Worm (Caenorhabditis elegans): ENCODE measurements around the gene srw-63.
A peak's percentile ranks its signal among the peaks of the same experiment; 100 is the strongest.

The srw-63 gene

ce11 chrIV:14019883-14020282 is 4.1 kb upstream of the srw-63 start, which contains the start of the genes irld-56 and irld-55:
irld-56 (minus strand) TSS chrIV:14019983.
irld-55 (plus strand) TSS chrIV:14020198.
- TF ChIP-seq mab-5 (tag; optimal IDR thresholded peaks at IDR 0.05) (no peak), mep-1 (tag; optimal IDR thresholded peaks at IDR 0.05) (no peak), unc-62 (GFP tag; optimal IDR thresholded peaks at IDR 0.05) (no peak), nhr-12 (tag; optimal IDR thresholded peaks at IDR 0.05) (no peak), snpc-4 (tag; optimal IDR thresholded peaks at IDR 0.05) (no peak), unc-39 (tag; optimal IDR thresholded peaks at IDR 0.05) (no peak)

- TF ChIP-seq lsy-2 (tag; optimal IDR thresholded peaks at IDR 0.05), result no peak
- peak; percentile 87 for TF ChIP-seq ceh-83 (GFP tag; optimal IDR thresholded peaks at IDR 0.05)
- no peak for TF ChIP-seq unc-39 (tag; optimal IDR thresholded peaks at IDR 0.05)
- TF ChIP-seq blmp-1 (tag; optimal IDR thresholded peaks at IDR 0.05), result no peak
- no peak for TF ChIP-seq nhr-2 (tag; optimal IDR thresholded peaks at IDR 0.05)
- no peak for TF ChIP-seq M03D4.4 (tag; optimal IDR thresholded peaks at IDR 0.05)
- TF ChIP-seq elt-1 (tag; optimal IDR thresholded peaks at IDR 0.05; ENCODE audit: borderline replicate concordance, insufficient read depth), result no peak
- TF ChIP-seq snpc-4 (tag; optimal IDR thresholded peaks at IDR 0.05), result no peak
- no peak for TF ChIP-seq nhr-28 (tag; optimal IDR thresholded peaks at IDR 0.05)
- TF ChIP-seq nhr-12 (tag; optimal IDR thresholded peaks at IDR 0.05), result no peak
- TF ChIP-seq sptf-1 (tag; optimal IDR thresholded peaks at IDR 0.05), result no peak
- no peak for TF ChIP-seq mls-2 (tag; optimal IDR thresholded peaks at IDR 0.05)
- no peak for TF ChIP-seq hlh-1 (tag; optimal IDR thresholded peaks at IDR 0.05)
- no peak for TF ChIP-seq drap-1 (GFP tag; optimal IDR thresholded peaks at IDR 0.05)
- TF ChIP-seq ceh-39 (tag; optimal IDR thresholded peaks at IDR 0.05), result no peak
- no peak for TF ChIP-seq zip-8 (tag; optimal IDR thresholded peaks at IDR 0.05)
- no peak for TF ChIP-seq nhr-76 (tag; optimal IDR thresholded peaks at IDR 0.05)
- TF ChIP-seq tbx-8 (GFP tag; optimal IDR thresholded peaks at IDR 0.05), result no peak
- TF ChIP-seq nhr-237 (tag; optimal IDR thresholded peaks at IDR 0.05), result no peak
- TF ChIP-seq lin-32 (GFP tag; optimal IDR thresholded peaks at IDR 0.05), result peak; percentile 38
- TF ChIP-seq sem-2 (GFP tag; optimal IDR thresholded peaks at IDR 0.05), result no peak
- no peak for TF ChIP-seq ztf-11 (tag; optimal IDR thresholded peaks at IDR 0.05)
- no peak for TF ChIP-seq elt-3 (tag; optimal IDR thresholded peaks at IDR 0.05)
- TF ChIP-seq flh-1 (GFP tag; optimal IDR thresholded peaks at IDR 0.05), result peak; percentile 26
- TF ChIP-seq bed-3 (GFP tag; optimal IDR thresholded peaks at IDR 0.05), result peak; percentile 14
- TF ChIP-seq ces-1 (GFP tag; optimal IDR thresholded peaks at IDR 0.05), result no peak
- no peak for TF ChIP-seq mab-5 (tag; optimal IDR thresholded peaks at IDR 0.05)
- TF ChIP-seq mep-1 (tag; optimal IDR thresholded peaks at IDR 0.05), result no peak
- no peak for TF ChIP-seq cnd-1 (tag; optimal IDR thresholded peaks at IDR 0.05)
- TF ChIP-seq lin-13 (tag; optimal IDR thresholded peaks at IDR 0.05), result no peak
- no peak for TF ChIP-seq unc-120 (tag; optimal IDR thresholded peaks at IDR 0.05; ENCODE audit: poor library complexity, severe bottlenecking)
- no peak for TF ChIP-seq unc-62 (GFP tag; optimal IDR thresholded peaks at IDR 0.05)
- peak; percentile 71 for TF ChIP-seq ceh-43 (GFP tag; optimal IDR thresholded peaks at IDR 0.05)
- no peak for TF ChIP-seq ham-2 (GFP tag; optimal IDR thresholded peaks at IDR 0.05)
These were observed 2.1 kb downstream of the srw-63 start for ce11 chrIV:14013692-14014091.

- TF ChIP-seq nhr-2 (tag; optimal IDR thresholded peaks at IDR 0.05), result no peak
- TF ChIP-seq tbx-8 (GFP tag; optimal IDR thresholded peaks at IDR 0.05), result no peak
- no peak for TF ChIP-seq unc-120 (tag; optimal IDR thresholded peaks at IDR 0.05; ENCODE audit: poor library complexity, severe bottlenecking)
- TF ChIP-seq unc-62 (GFP tag; optimal IDR thresholded peaks at IDR 0.05), result no peak
- no peak for TF ChIP-seq M03D4.4 (tag; optimal IDR thresholded peaks at IDR 0.05)
- TF ChIP-seq nhr-237 (tag; optimal IDR thresholded peaks at IDR 0.05), result no peak
- no peak for TF ChIP-seq nhr-28 (tag; optimal IDR thresholded peaks at IDR 0.05)
- TF ChIP-seq hlh-1 (tag; optimal IDR thresholded peaks at IDR 0.05), result no peak
- TF ChIP-seq ztf-11 (tag; optimal IDR thresholded peaks at IDR 0.05), result no peak
- TF ChIP-seq mls-2 (tag; optimal IDR thresholded peaks at IDR 0.05), result no peak
- no peak for TF ChIP-seq lin-32 (GFP tag; optimal IDR thresholded peaks at IDR 0.05)
- TF ChIP-seq mep-1 (tag; optimal IDR thresholded peaks at IDR 0.05), result no peak
- no peak for TF ChIP-seq ces-1 (GFP tag; optimal IDR thresholded peaks at IDR 0.05)
- TF ChIP-seq flh-1 (GFP tag; optimal IDR thresholded peaks at IDR 0.05), result no peak
- TF ChIP-seq drap-1 (GFP tag; optimal IDR thresholded peaks at IDR 0.05), result no peak
These were observed 7.0 kb downstream of the srw-63 start for ce11 chrIV:14008709-14009108.

ce11 chrIV:14001782-14002181 is 14.0 kb downstream of the srw-63 start:
- TF ChIP-seq nhr-237 (tag; optimal IDR thresholded peaks at IDR 0.05) (no peak), ces-1 (GFP tag; optimal IDR thresholded peaks at IDR 0.05) (peak; percentile 15)
